Worm (Caenorhabditis elegans): Measurements from ENCODE around the gene C10G8.4.

The C10G8.4 gene

ce11 chrV:5329677-5330266 is 18.0 kb downstream of the C10G8.4 start:
- TF ChIP-seq M03D4.4 (tag; optimal IDR thresholded peaks at IDR 0.05), result no peak
- TF ChIP-seq unc-120 (tag; optimal IDR thresholded peaks at IDR 0.05; ENCODE audit: poor library complexity, severe bottlenecking), result peak; percentile 55
- TF ChIP-seq sptf-1 (tag; optimal IDR thresholded peaks at IDR 0.05), result peak; percentile 63

ce11 chrV:5330967-5331366 is 19.2 kb downstream of the C10G8.4 start, which contains the start of gene srg-26:
TSS of gene srg-26 (plus strand) at chrV:5331267.
- no peak for TF ChIP-seq unc-39 (tag; optimal IDR thresholded peaks at IDR 0.05)
- no peak for TF ChIP-seq cnd-1 (tag; optimal IDR thresholded peaks at IDR 0.05)
- TF ChIP-seq blmp-1 (tag; optimal IDR thresholded peaks at IDR 0.05), result no peak
- no peak for TF ChIP-seq lsy-2 (tag; optimal IDR thresholded peaks at IDR 0.05)
- TF ChIP-seq lin-32 (GFP tag; optimal IDR thresholded peaks at IDR 0.05), result no peak
- TF ChIP-seq mls-2 (tag; optimal IDR thresholded peaks at IDR 0.05), result no peak
- no peak for TF ChIP-seq elt-1 (tag; optimal IDR thresholded peaks at IDR 0.05; ENCODE audit: borderline replicate concordance, insufficient read depth)
- no peak for TF ChIP-seq mab-5 (tag; optimal IDR thresholded peaks at IDR 0.05)
- no peak for TF ChIP-seq ces-1 (GFP tag; optimal IDR thresholded peaks at IDR 0.05)
- no peak for TF ChIP-seq nhr-28 (tag; optimal IDR thresholded peaks at IDR 0.05)
- TF ChIP-seq lin-13 (tag; optimal IDR thresholded peaks at IDR 0.05), result no peak
- no peak for TF ChIP-seq mep-1 (tag; optimal IDR thresholded peaks at IDR 0.05)
- no peak for TF ChIP-seq zip-8 (tag; optimal IDR thresholded peaks at IDR 0.05)
- no peak for TF ChIP-seq nhr-12 (tag; optimal IDR thresholded peaks at IDR 0.05)
- TF ChIP-seq unc-62 (GFP tag; optimal IDR thresholded peaks at IDR 0.05), result no peak
- TF ChIP-seq bed-3 (GFP tag; optimal IDR thresholded peaks at IDR 0.05), result no peak
- no peak for TF ChIP-seq snpc-4 (tag; optimal IDR thresholded peaks at IDR 0.05)

ce11 chrV:5334588-5334987 is 22.9 kb downstream of the C10G8.4 start, which contains the start of gene srg-28:
TSS of gene srg-28 (plus strand) at chrV:5334888.
- TF ChIP-seq lin-13 (tag; optimal IDR thresholded peaks at IDR 0.05), result no peak
- no peak for TF ChIP-seq unc-62 (GFP tag; optimal IDR thresholded peaks at IDR 0.05)
- TF ChIP-seq nhr-28 (tag; optimal IDR thresholded peaks at IDR 0.05), result no peak
- no peak for TF ChIP-seq nhr-12 (tag; optimal IDR thresholded peaks at IDR 0.05)
- TF ChIP-seq nhr-2 (tag; optimal IDR thresholded peaks at IDR 0.05), result no peak
- TF ChIP-seq unc-120 (tag; optimal IDR thresholded peaks at IDR 0.05; ENCODE audit: poor library complexity, severe bottlenecking), result no peak
- TF ChIP-seq drap-1 (GFP tag; optimal IDR thresholded peaks at IDR 0.05), result no peak
- no peak for TF ChIP-seq lsy-2 (tag; optimal IDR thresholded peaks at IDR 0.05)
- TF ChIP-seq M03D4.4 (tag; optimal IDR thresholded peaks at IDR 0.05), result no peak
- no peak for TF ChIP-seq ztf-11 (tag; optimal IDR thresholded peaks at IDR 0.05)

- TF ChIP-seq tbx-8 (GFP tag; optimal IDR thresholded peaks at IDR 0.05) (no peak), lsy-2 (tag; optimal IDR thresholded peaks at IDR 0.05) (no peak), lin-13 (tag; optimal IDR thresholded peaks at IDR 0.05) (no peak), cnd-1 (tag; optimal IDR thresholded peaks at IDR 0.05) (no peak), drap-1 (GFP tag; optimal IDR thresholded peaks at IDR 0.05) (no peak), ztf-11 (tag; optimal IDR thresholded peaks at IDR 0.05) (no peak), nhr-12 (tag; optimal IDR thresholded peaks at IDR 0.05) (no peak), nhr-237 (tag; optimal IDR thresholded peaks at IDR 0.05) (no peak), ham-2 (GFP tag; optimal IDR thresholded peaks at IDR 0.05) (no peak), unc-39 (tag; optimal IDR thresholded peaks at IDR 0.05) (no peak), ceh-43 (GFP tag; optimal IDR thresholded peaks at IDR 0.05) (no peak)
Measured at ce11 chrV:5336884-5337283, 25.1 kb downstream of the C10G8.4 start, which contains the start of gene srg-29. TSS of gene srg-29 (plus strand) at chrV:5337184.

- TF ChIP-seq M03D4.4 (tag; optimal IDR thresholded peaks at IDR 0.05) (no peak), unc-120 (tag; optimal IDR thresholded peaks at IDR 0.05; ENCODE audit: poor library complexity, severe bottlenecking) (no peak), ham-2 (GFP tag; optimal IDR thresholded peaks at IDR 0.05) (no peak), nhr-76 (tag; optimal IDR thresholded peaks at IDR 0.05) (no peak)
Measured at ce11 chrV:5339497-5339896, 27.8 kb downstream of the C10G8.4 start, which contains the start of gene srg-27. TSS of gene srg-27 (plus strand) at chrV:5339797.

ce11 chrV:5345419-5345818 is 33.7 kb downstream of the C10G8.4 start, which contains the start of gene srg-25:
TSS of gene srg-25 (minus strand) at chrV:5345519.
- no peak for TF ChIP-seq hlh-1 (tag; optimal IDR thresholded peaks at IDR 0.05)
- no peak for TF ChIP-seq mab-5 (tag; optimal IDR thresholded peaks at IDR 0.05)
